Fruit fly (Drosophila melanogaster) whole organism: ENCODE results near the gene CG6277.

ENCODE experiments used
- pan ChIP-seq: fragments of >200 bp; optimal IDR thresholded peaks from 2 replicates; lab custom pipeline; 2017
- usp ChIP-seq: fragments of >200 bp; optimal IDR thresholded peaks from 2 replicates; lab custom pipeline; 2017; ENCODE audit warnings: missing biosample characterization, missing genetic modification characterization, mixed read lengths

dm6 chr3R:26984437-26984836, 38.6 kb downstream of the CG6277 start:
- TF ChIP-seq pan (lab: Kevin White, UChicago): no peak
- TF ChIP-seq usp: no peak
